Fruit fly (Drosophila melanogaster) whole organism, embryonic: ENCODE results near the gene CG6325.

Experiments
- Adf1 ChIP-seq: fragments of 200-800 bp; sonication (Bioruptor generic); IDR thresholded peaks from 2 replicates; pipeline ENCODE4 v1.3.6; 2022; ENCODE audit warnings: missing biosample characterization, missing genetic modification characterization
- B-H1 ChIP-seq: fragments of 200-800 bp; sonication (Bioruptor generic); IDR thresholded peaks from 3 replicates; pipeline ENCODE4 v1.3.6; 2022; ENCODE audit warnings: missing biosample characterization, missing genetic modification characterization
- CG10209 ChIP-seq: fragments of 200-800 bp; sonication (Bioruptor generic); optimal IDR thresholded peaks from 3 replicates; lab custom pipeline; 2017; ENCODE audit warnings: missing biosample characterization, mild to moderate bottlenecking, missing genetic modification characterization, missing genetic modification reagents
- CG11247 ChIP-seq: fragments of 200-800 bp; sonication (Bioruptor generic); IDR thresholded peaks from 2 replicates; pipeline ENCODE4 v1.3.6; 2022; ENCODE audit warnings: missing biosample characterization, missing genetic modification characterization
- CG13775 ChIP-seq: fragments of 200-800 bp; sonication (Bioruptor generic); optimal IDR thresholded peaks from 3 replicates; lab custom pipeline; 2017; ENCODE audit warnings: missing biosample characterization, mild to moderate bottlenecking, missing genetic modification characterization
- CG18011 ChIP-seq: fragments of 200-800 bp; sonication (Bioruptor generic); optimal IDR thresholded peaks from 2 replicates; lab custom pipeline; 2017; ENCODE audit warnings: missing biosample characterization, missing genetic modification characterization, mild to moderate bottlenecking, moderate library complexity, missing genotype
- CG3065 ChIP-seq: fragments of 200-800 bp; sonication (Bioruptor generic); optimal IDR thresholded peaks from 2 replicates; lab custom pipeline; 2016; ENCODE audit warnings: missing biosample characterization, missing genetic modification characterization
- CG31365 ChIP-seq: fragments of 200-800 bp; sonication (Bioruptor generic); optimal IDR thresholded peaks from 2 replicates; lab custom pipeline; 2018; ENCODE audit warnings: missing biosample characterization, mild to moderate bottlenecking, missing genetic modification characterization
- CG32532 ChIP-seq: fragments of 200-800 bp; sonication (Bioruptor generic); IDR thresholded peaks from 2 replicates; pipeline ENCODE4 v1.3.6; 2022; ENCODE audit warnings: missing biosample characterization, missing genetic modification characterization
- CG4707 ChIP-seq: fragments of 200-800 bp; sonication (Bioruptor generic); optimal IDR thresholded peaks from 2 replicates; lab custom pipeline; 2018; ENCODE audit warnings: missing biosample characterization, mild to moderate bottlenecking, missing genetic modification characterization, moderate library complexity
- CG6654 ChIP-seq: fragments of 200-800 bp; sonication (Bioruptor generic); optimal IDR thresholded peaks from 2 replicates; lab custom pipeline; 2017; ENCODE audit warnings: missing biosample characterization, mild to moderate bottlenecking, missing genetic modification characterization
- CG6854 ChIP-seq: fragments of 200-800 bp; sonication (Bioruptor generic); optimal IDR thresholded peaks from 3 replicates; lab custom pipeline; 2017; ENCODE audit warnings: missing biosample characterization, mild to moderate bottlenecking, missing genetic modification characterization
- CG7556 ChIP-seq: fragments of 200-800 bp; sonication (Bioruptor generic); optimal IDR thresholded peaks from 2 replicates; lab custom pipeline; 2017; ENCODE audit warnings: missing biosample characterization, mild to moderate bottlenecking, missing genetic modification characterization
- Dad ChIP-seq: fragments of 200-800 bp; sonication (Bioruptor generic); optimal IDR thresholded peaks from 3 replicates; lab custom pipeline; 2016; ENCODE audit warnings: missing biosample characterization, missing genetic modification characterization
- Dbx ChIP-seq: fragments of 200-800 bp; sonication (Bioruptor generic); IDR thresholded peaks from 3 replicates; pipeline ENCODE4 v1.3.6; 2022; ENCODE audit warnings: missing biosample characterization, missing genetic modification characterization
- HLH54F ChIP-seq: fragments of 200-800 bp; sonication (Bioruptor generic); optimal IDR thresholded peaks from 3 replicates; lab custom pipeline; 2016; ENCODE audit warnings: missing biosample characterization, missing genetic modification characterization
- Hey ChIP-seq: fragments of 200-800 bp; sonication (Bioruptor generic); optimal IDR thresholded peaks from 3 replicates; lab custom pipeline; 2018; ENCODE audit warnings: missing biosample characterization, mild to moderate bottlenecking, missing genetic modification characterization
- Lhr ChIP-seq: fragments of 200-800 bp; sonication (Bioruptor generic); optimal IDR thresholded peaks from 3 replicates; lab custom pipeline; 2017; ENCODE audit warnings: mild to moderate bottlenecking, missing biosample characterization, missing genetic modification reagents, missing genetic modification characterization
- Mes4 ChIP-seq: fragments of 200-800 bp; sonication (Bioruptor generic); optimal IDR thresholded peaks from 2 replicates; lab custom pipeline; 2016; ENCODE audit warnings: missing biosample characterization, missing genetic modification characterization
- NC2β ChIP-seq: fragments of 200-800 bp; sonication (Bioruptor generic); optimal IDR thresholded peaks from 2 replicates; lab custom pipeline; 2016; ENCODE audit warnings: missing biosample characterization, missing genetic modification characterization
- PHDP ChIP-seq: fragments of 200-800 bp; sonication (Bioruptor generic); optimal IDR thresholded peaks from 3 replicates; lab custom pipeline; 2018; ENCODE audit warnings: missing biosample characterization, mild to moderate bottlenecking, missing genetic modification characterization, moderate library complexity
- Sox100B ChIP-seq: fragments of 200-800 bp; sonication (Bioruptor generic); optimal IDR thresholded peaks from 3 replicates; lab custom pipeline; 2018; ENCODE audit warnings: missing biosample characterization, mild to moderate bottlenecking, missing genetic modification characterization
- ab ChIP-seq: fragments of 200-800 bp; sonication (Bioruptor generic); optimal IDR thresholded peaks from 2 replicates; lab custom pipeline; 2016; ENCODE audit warnings: missing biosample characterization, missing genetic modification characterization
- ac ChIP-seq: fragments of 200-800 bp; sonication (Bioruptor generic); optimal IDR thresholded peaks from 3 replicates; lab custom pipeline; 2017; ENCODE audit warnings: missing biosample characterization, mild to moderate bottlenecking, missing genetic modification characterization
- ara ChIP-seq: fragments of 200-800 bp; sonication (Bioruptor generic); IDR thresholded peaks from 2 replicates; pipeline ENCODE4 v1.3.6; 2022; ENCODE audit warnings: missing biosample characterization, missing genetic modification characterization
- ato ChIP-seq: fragments of 200-800 bp; sonication (Bioruptor generic); IDR thresholded peaks from 2 replicates; pipeline ENCODE4 v1.3.6; 2022; ENCODE audit warnings: missing biosample characterization, missing genetic modification characterization; ENCODE audit not compliant: partially characterized antibody
- bab2 ChIP-seq: fragments of 200-800 bp; sonication (Bioruptor generic); optimal IDR thresholded peaks from 2 replicates; lab custom pipeline; 2016; ENCODE audit warnings: missing biosample characterization, missing genetic modification characterization
- chn ChIP-seq: fragments of 200-800 bp; sonication (Bioruptor generic); optimal IDR thresholded peaks from 2 replicates; lab custom pipeline; 2016; ENCODE audit warnings: missing biosample characterization, missing genetic modification characterization
- corto ChIP-seq: fragments of 200-800 bp; sonication (Bioruptor generic); optimal IDR thresholded peaks from 2 replicates; lab custom pipeline; 2016; ENCODE audit warnings: missing biosample characterization, mild to moderate bottlenecking, missing genetic modification characterization, moderate library complexity
- croc ChIP-seq: fragments of 200-800 bp; sonication (Bioruptor generic); conservative IDR thresholded peaks from 3 replicates; pipeline ENCODE4 v1.3.6; 2022; ENCODE audit warnings: missing biosample characterization, missing genetic modification characterization
- disco-r ChIP-seq: fragments of 200-800 bp; sonication (Bioruptor generic); optimal IDR thresholded peaks from 2 replicates; lab custom pipeline; 2016; ENCODE audit warnings: missing biosample characterization, missing genetic modification characterization
- dpn ChIP-seq, 2 experiments: fragments of 200-800 bp; sonication (Bioruptor generic); optimal IDR thresholded peaks; 3 replicates each; lab custom pipeline; 2016; ENCODE audit warnings: missing biosample characterization in 2 of 2, missing genetic modification characterization in 2 of 2
- ewg ChIP-seq: fragments of 200-800 bp; sonication (Bioruptor generic); optimal IDR thresholded peaks from 3 replicates; lab custom pipeline; 2017; ENCODE audit warnings: mild to moderate bottlenecking, missing biosample characterization, missing genetic modification reagents, missing genetic modification characterization
- fd3F ChIP-seq: fragments of 200-800 bp; sonication (Bioruptor generic); optimal IDR thresholded peaks from 2 replicates; lab custom pipeline; 2018; ENCODE audit warnings: missing biosample characterization, mild to moderate bottlenecking, missing genetic modification characterization, moderate library complexity
- fd96Cb ChIP-seq: fragments of 200-800 bp; sonication (Bioruptor generic); optimal IDR thresholded peaks from 2 replicates; lab custom pipeline; 2018; ENCODE audit warnings: missing biosample characterization, mild to moderate bottlenecking, missing genetic modification characterization, moderate library complexity
- fru ChIP-seq: fragments of >200 bp; optimal IDR thresholded peaks from 2 replicates; lab custom pipeline; 2017
- grau ChIP-seq: fragments of 200-800 bp; optimal IDR thresholded peaks from 3 replicates; lab custom pipeline; 2019; ENCODE audit warnings: missing biosample characterization, mild to moderate bottlenecking, missing genetic modification characterization, moderate library complexity
- kni ChIP-seq: fragments of 200-800 bp; sonication (Bioruptor generic); optimal IDR thresholded peaks from 3 replicates; lab custom pipeline; 2017; ENCODE audit warnings: mild to moderate bottlenecking, missing biosample characterization, missing genetic modification reagents, missing genetic modification characterization
- nerfin-1 ChIP-seq: fragments of 200-800 bp; sonication (Bioruptor generic); optimal IDR thresholded peaks from 3 replicates; lab custom pipeline; 2019; ENCODE audit warnings: missing biosample characterization, mild to moderate bottlenecking, missing genetic modification characterization, moderate library complexity
- p53 ChIP-seq: fragments of 200-800 bp; sonication (Bioruptor generic); optimal IDR thresholded peaks from 2 replicates; lab custom pipeline; 2016; ENCODE audit warnings: missing biosample characterization, missing genetic modification characterization
- prd ChIP-seq, 3 experiments: fragments of >200 bp in 2 of 3; fragments of 200-800 bp in 1 of 3; sonication (Bioruptor generic) in 1 of 3; optimal IDR thresholded peaks in 2 of 3; IDR thresholded peaks in 1 of 3; 2 replicates in 2 of 3; 3 replicates in 1 of 3; pipeline versions ENCODE4 v1.3.6 to Lab custom; 2017 to 2022; ENCODE audit warnings: missing biosample characterization in 1 of 3, missing genetic modification characterization in 1 of 3
- row ChIP-seq: fragments of 200-800 bp; sonication (Bioruptor generic); IDR thresholded peaks from 3 replicates; pipeline ENCODE4 v1.3.6; 2022; ENCODE audit warnings: missing biosample characterization, missing genetic modification characterization
- schlank ChIP-seq: fragments of 200-800 bp; sonication (Bioruptor generic); optimal IDR thresholded peaks from 2 replicates; lab custom pipeline; 2018; ENCODE audit warnings: missing biosample characterization, mild to moderate bottlenecking, missing genetic modification characterization
- stwl ChIP-seq: fragments of 200-800 bp; sonication (Bioruptor generic); optimal IDR thresholded peaks from 3 replicates; lab custom pipeline; 2018; ENCODE audit warnings: missing biosample characterization, mild to moderate bottlenecking, missing genetic modification characterization, moderate library complexity
- tll ChIP-seq, 2 experiments: fragments of 200-800 bp in 1 of 2; fragments of >200 bp in 1 of 2; sonication (Bioruptor generic) in 1 of 2; optimal IDR thresholded peaks; 2 replicates each; lab custom pipeline; 2017 to 2019; ENCODE audit warnings: missing biosample characterization in 2 of 2, missing genetic modification characterization in 2 of 2, mild to moderate bottlenecking in 1 of 2, moderate library complexity in 1 of 2
- twi ChIP-seq: fragments of 200-800 bp; optimal IDR thresholded peaks from 2 replicates; lab custom pipeline; 2019; ENCODE audit warnings: missing biosample characterization, mild to moderate bottlenecking, missing genetic modification characterization, moderate library complexity
- vnd ChIP-seq: fragments of 200-800 bp; sonication (Bioruptor generic); IDR thresholded peaks from 3 replicates; pipeline ENCODE4 v1.3.6; 2022; ENCODE audit warnings: missing biosample characterization, missing genetic modification characterization; ENCODE audit not compliant: partially characterized antibody
- zen2 ChIP-seq: fragments of 200-800 bp; sonication (Bioruptor generic); IDR thresholded peaks from 3 replicates; pipeline ENCODE4 v1.3.6; 2022; ENCODE audit warnings: missing biosample characterization, missing genetic modification characterization; ENCODE audit not compliant: partially characterized antibody

The CG6325 gene

dm6 chr3R:10411752-10412549, 4.9 kb upstream of the CG6325 start (continued):
- TF ChIP-seq CG32532 (GFP tag; lab: Robert Waterston, UW) (peak; percentile 85), croc (no peak), prd (optimal IDR thresholded peaks at IDR 0.05; lab: Kevin White, UChicago) (no peak), prd (GFP tag; IDR thresholded peaks at IDR 0.05; lab: Robert Waterston, UW) (peak; percentile 55; the same call in 2 of the 3 replicates), CG31365 (tag; lab: Kevin White, UChicago) (no peak), CG4707 (GFP tag; lab: Kevin White, UChicago) (no peak), B-H1 (GFP tag; lab: Robert Waterston, UW) (peak; percentile 47; the same call in 2 of the 3 replicates), PHDP (tag; lab: Kevin White, UChicago) (no peak), ab (GFP tag; lab: Kevin White, UChicago) (no peak), disco-r (GFP tag; lab: Kevin White, UChicago) (no peak), Dad (GFP tag; lab: Kevin White, UChicago) (no peak), grau (peak; percentile 83), NC2β (no peak), Lhr (GFP tag; lab: Kevin White, UChicago) (no peak), ewg (no peak), Mes4 (no peak), twi (tag; lab: Kevin White, UChicago) (no peak), schlank (tag; lab: Kevin White, UChicago) (peak; percentile 44), Dbx (GFP tag; lab: Robert Waterston, UW) (peak; percentile 45; the same call in 1 of the 3 replicates), fd96Cb (tag; lab: Kevin White, UChicago) (no peak), ara (GFP tag; lab: Robert Waterston, UW) (no peak), fd3F (GFP tag; lab: Kevin White, UChicago) (no peak), CG10209 (GFP tag; lab: Kevin White, UChicago) (no peak), CG18011 (no peak), CG13775 (GFP tag; lab: Kevin White, UChicago) (no peak), row (GFP tag; lab: Robert Waterston, UW) (peak; percentile 69), corto (no peak), CG3065 (no peak), Adf1 (GFP tag; lab: Robert Waterston, UW) (no peak), chn (no peak), zen2 (no peak), CG6654 (no peak), nerfin-1 (tag; lab: Kevin White, UChicago) (no peak), fru (lab: Kevin White, UChicago) (no peak), tll (GFP tag; optimal IDR thresholded peaks at IDR 0.05; lab: Kevin White, UChicago) (no peak), ato (GFP tag; lab: Robert Waterston, UW) (no peak), CG11247 (GFP tag; lab: Robert Waterston, UW) (peak; percentile 71), Sox100B (GFP tag; lab: Kevin White, UChicago) (no peak), Hey (tag; lab: Kevin White, UChicago) (peak; percentile 73), dpn (GFP tag; optimal IDR thresholded peaks at IDR 0.05; lab: Kevin White, UChicago) (peak in 1 of 2 experiments; percentile 60), stwl (tag; lab: Kevin White, UChicago) (no peak), kni (no peak), ac (GFP tag; lab: Kevin White, UChicago) (no peak), HLH54F (GFP tag; lab: Kevin White, UChicago) (no peak), p53 (GFP tag; lab: Kevin White, UChicago) (no peak), bab2 (GFP tag; lab: Kevin White, UChicago) (peak; percentile 41), vnd (no peak), CG6854 (peak; percentile 40), CG7556 (peak; percentile 7)
